Worm (Caenorhabditis elegans): ENCODE results near the gene adt-2.
A peak's percentile ranks its signal among the peaks of the same experiment; 100 is the strongest.

Gene adt-2

DNA sequence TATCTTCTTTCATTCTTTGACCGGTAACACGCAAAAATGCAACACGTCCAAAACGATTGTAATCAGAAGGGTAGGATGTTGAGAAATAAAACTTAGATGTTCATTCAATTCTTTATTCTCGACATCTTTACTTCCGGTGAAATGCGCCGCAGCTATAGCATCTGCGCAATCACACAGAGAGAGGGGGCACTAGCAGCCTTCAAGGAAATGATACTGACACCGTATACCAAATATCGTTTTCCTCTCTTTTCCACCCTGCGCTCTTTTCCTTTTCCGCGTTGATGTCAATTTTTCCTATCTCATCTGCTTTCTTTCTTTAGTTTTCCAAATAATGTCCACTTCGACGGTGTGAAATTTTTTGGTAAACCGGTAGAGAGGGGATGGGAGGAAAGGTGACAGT lies 4.7 kb downstream of the adt-2 start:
- TF ChIP-seq unc-62 (GFP tag; optimal IDR thresholded peaks at IDR 0.05 in 1 of 2) = peak in 1 of 2 experiments; percentile 93
- TF ChIP-seq unc-62 (tag; optimal IDR thresholded peaks at IDR 0.05) = no peak
- TF ChIP-seq duxl-1 (tag; optimal IDR thresholded peaks at IDR 0.05; ENCODE audit: poor library complexity) = no peak
- peak; percentile 21 for TF ChIP-seq mxl-3 (GFP tag; optimal IDR thresholded peaks at IDR 0.05)
- TF ChIP-seq spr-1 (tag; optimal IDR thresholded peaks at IDR 0.05) = no peak

DNA sequence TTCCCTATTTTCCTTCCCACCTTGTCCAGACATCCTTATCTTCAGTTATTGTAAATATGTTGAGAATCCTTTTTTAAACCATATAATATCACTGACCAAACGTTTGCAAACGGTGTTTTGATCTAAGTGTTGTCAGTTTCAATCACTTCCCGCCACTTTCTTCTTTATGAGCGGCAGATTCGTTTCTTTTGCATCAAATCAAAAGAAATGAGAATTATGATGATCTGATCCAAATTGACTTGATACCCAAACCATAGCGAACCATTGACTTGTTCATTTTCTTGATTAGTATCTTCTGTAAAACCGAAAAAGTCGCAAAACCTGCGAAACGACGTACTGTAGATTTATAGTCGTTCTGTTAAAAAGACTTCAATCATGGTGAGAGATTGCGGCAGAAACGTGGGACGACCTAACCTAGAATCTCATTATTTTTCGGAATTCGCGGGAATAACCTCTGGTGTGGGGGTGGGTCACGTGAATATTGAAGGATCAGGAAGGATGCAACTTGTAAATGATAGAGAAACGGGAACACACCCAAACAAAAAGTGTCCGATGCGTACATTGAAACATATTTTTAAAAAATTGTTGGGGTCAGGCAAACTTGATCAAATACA lies 8.0 kb downstream of the adt-2 start:
- TF ChIP-seq aha-1 (tag) (peak; percentile 96), hlh-30 (tag; optimal IDR thresholded peaks at IDR 0.05; ENCODE audit: insufficient read depth) (peak; percentile 19), unc-62 (GFP tag; optimal IDR thresholded peaks at IDR 0.05 in 1 of 2) (peak in 1 of 2 experiments; percentile 2), unc-62 (tag; optimal IDR thresholded peaks at IDR 0.05) (no peak), dmd-9 (GFP tag; IDR thresholded peaks at IDR 0.05) (no peak), pha-4 (GFP tag; IDR thresholded peaks at IDR 0.05) (no peak), pha-4 (tag; optimal IDR thresholded peaks at IDR 0.05) (no peak), nhr-28 (tag; optimal IDR thresholded peaks at IDR 0.05) (peak; percentile 41)

DNA sequence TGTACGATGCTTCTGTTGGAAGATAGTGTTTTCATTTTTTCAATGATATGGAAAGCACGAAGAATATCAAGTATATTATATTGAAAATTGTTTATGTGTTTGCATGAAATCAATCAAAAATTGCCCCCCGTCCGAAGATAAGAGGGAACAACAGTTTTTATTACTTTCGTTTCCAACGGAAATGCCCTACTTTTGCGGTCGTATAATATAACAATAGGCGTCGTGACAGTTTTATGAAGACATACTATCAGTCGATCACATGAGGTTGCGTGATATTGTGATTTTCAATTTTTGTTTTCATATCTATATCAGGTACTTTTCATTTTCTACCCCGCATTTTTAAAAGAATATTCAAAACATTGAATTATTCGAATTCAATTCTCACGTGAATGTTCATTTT lies 10.0 kb downstream of the adt-2 start:
- TF ChIP-seq ceh-44 (GFP tag; IDR thresholded peaks at IDR 0.05) (no peak), mdt-29 (GFP tag; IDR thresholded peaks at IDR 0.05) (no peak), Y75B8A.6 (GFP tag; IDR thresholded peaks at IDR 0.05) (no peak), fos-1 (tag; optimal IDR thresholded peaks at IDR 0.05) (no peak), spr-3 (GFP tag; optimal IDR thresholded peaks at IDR 0.05) (no peak), mxl-3 (GFP tag; optimal IDR thresholded peaks at IDR 0.05) (no peak), zfp-3 (GFP tag; conservative IDR thresholded peaks at IDR 0.05) (no peak), F44E2.7 (GFP tag; IDR thresholded peaks at IDR 0.05) (no peak), hlh-11 (tag; optimal IDR thresholded peaks at IDR 0.05) (peak; percentile 45), ZK337.2 (GFP tag; IDR thresholded peaks at IDR 0.05) (no peak), nhr-102 (tag; optimal IDR thresholded peaks at IDR 0.05) (peak; percentile 19), hif-1 (tag; optimal IDR thresholded peaks at IDR 0.05) (peak in 1 of 2 experiments; percentile 42), lim-7 (GFP tag; IDR thresholded peaks at IDR 0.05) (no peak), daf-16 (GFP tag; optimal IDR thresholded peaks at IDR 0.05) (peak in 1 of 2 experiments; percentile 6), daf-16 (tag; optimal IDR thresholded peaks at IDR 0.05) (peak; percentile 78), tra-1 (GFP tag; IDR thresholded peaks at IDR 0.05) (peak; percentile 73), dmd-6 (GFP tag; IDR thresholded peaks at IDR 0.05) (peak; percentile 42), unc-62 (GFP tag; optimal IDR thresholded peaks at IDR 0.05 in 1 of 2) (peak in 1 of 2 experiments; percentile 87), unc-62 (tag; optimal IDR thresholded peaks at IDR 0.05) (no peak), ztf-7 (tag; optimal IDR thresholded peaks at IDR 0.05) (no peak), dve-1 (tag; optimal IDR thresholded peaks at IDR 0.05; ENCODE audit: insufficient read depth) (peak; percentile 60), ceh-20 (GFP tag; IDR thresholded peaks at IDR 0.05) (peak; percentile 53; the same call in 1 of the 2 replicates), ZK546.5 (tag; optimal IDR thresholded peaks at IDR 0.05) (no peak), php-3 (GFP tag; IDR thresholded peaks at IDR 0.05) (peak; percentile 96), nhr-28 (tag; optimal IDR thresholded peaks at IDR 0.05) (peak; percentile 75), mdl-1 (tag; optimal IDR thresholded peaks at IDR 0.05) (peak in 1 of 2 experiments; percentile 44), mxl-2 (GFP tag; conservative IDR thresholded peaks at IDR 0.05) (no peak), R02D3.7 (tag; optimal IDR thresholded peaks at IDR 0.05) (no peak)

DNA sequence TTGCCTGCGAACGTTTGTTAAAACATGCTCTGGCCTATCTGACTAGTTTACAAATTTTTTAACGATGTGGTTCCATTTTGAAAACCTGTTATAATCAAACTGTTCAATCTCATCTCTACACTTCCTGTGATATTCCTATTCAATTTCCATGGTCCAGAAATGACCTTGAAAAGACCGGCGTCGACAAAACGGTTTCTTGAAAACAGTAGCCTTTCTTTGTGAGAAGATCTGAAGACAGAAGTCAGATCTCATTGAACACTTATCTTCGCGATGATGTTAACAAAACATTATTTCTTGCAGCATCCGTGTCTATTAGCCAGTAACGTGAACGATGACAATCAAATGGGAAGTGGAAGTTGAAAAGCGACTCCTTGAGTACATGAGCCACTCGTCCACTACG lies 10.6 kb downstream of the adt-2 start, which contains the start of gene C44E12.1:
C44E12.1 (plus strand) TSS at position 301 of the 400 bp plus-strand sequence.
- TF ChIP-seq aha-1 (tag) (peak; percentile 74), hlh-30 (tag; optimal IDR thresholded peaks at IDR 0.05; ENCODE audit: insufficient read depth) (no peak), F10B5.3 (tag; optimal IDR thresholded peaks at IDR 0.05) (no peak)
